Worm (Caenorhabditis elegans): ENCODE measurements around the gene nrsn-1.

Gene nrsn-1

DNA sequence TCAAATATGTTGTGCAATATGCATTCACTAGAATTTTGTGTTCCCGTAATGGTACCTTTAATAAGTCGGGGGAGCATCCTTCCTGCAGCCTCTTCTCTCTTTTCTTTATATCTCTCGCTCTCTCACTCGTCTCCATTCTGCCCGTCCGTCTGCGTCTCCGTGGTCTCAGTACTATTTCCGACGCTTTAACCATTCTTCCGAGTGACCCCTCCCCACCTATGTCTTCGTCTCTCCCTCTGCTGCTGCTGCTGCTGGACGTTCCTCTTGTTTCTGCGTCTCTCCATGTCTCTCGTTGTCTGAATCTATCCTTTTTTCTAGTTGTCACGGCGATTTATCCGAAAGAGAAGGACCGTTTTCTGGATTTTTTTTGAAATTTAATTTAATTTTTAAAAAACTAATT lies 11.9 kb downstream of the nrsn-1 start:
- TF ChIP-seq unc-86 (tag; optimal IDR thresholded peaks at IDR 0.05) (no peak), ceh-34 (tag; optimal IDR thresholded peaks at IDR 0.05) (peak; percentile 49), sox-4 (tag; optimal IDR thresholded peaks at IDR 0.05) (no peak), pag-3 (tag; optimal IDR thresholded peaks at IDR 0.05; ENCODE audit: borderline replicate concordance) (no peak), npax-4 (tag; optimal IDR thresholded peaks at IDR 0.05) (no peak), fkh-10 (GFP tag; optimal IDR thresholded peaks at IDR 0.05) (no peak), unc-55 (GFP tag; optimal IDR thresholded peaks at IDR 0.05) (peak; percentile 74), ceh-30 (tag; optimal IDR thresholded peaks at IDR 0.05) (no peak), K09A11.1 (tag; optimal IDR thresholded peaks at IDR 0.05; ENCODE audit: insufficient read depth) (no peak), eyg-1 (tag; optimal IDR thresholded peaks at IDR 0.05) (no peak), hlh-30 (tag; optimal IDR thresholded peaks at IDR 0.05; ENCODE audit: insufficient read depth) (peak; percentile 53), T23F11.4 (GFP tag; optimal IDR thresholded peaks at IDR 0.05) (no peak), mec-3 (tag; optimal IDR thresholded peaks at IDR 0.05; ENCODE audit: borderline replicate concordance) (no peak), nhr-11 (tag; optimal IDR thresholded peaks at IDR 0.05) (no peak), ceh-9 (tag; optimal IDR thresholded peaks at IDR 0.05) (no peak), lin-11 (tag; optimal IDR thresholded peaks at IDR 0.05) (no peak), ref-2 (tag; optimal IDR thresholded peaks at IDR 0.05) (peak; percentile 68), lim-6 (tag; optimal IDR thresholded peaks at IDR 0.05) (no peak), ceh-45 (GFP tag; IDR thresholded peaks at IDR 0.05) (no peak), ztf-16 (tag; optimal IDR thresholded peaks at IDR 0.05) (no peak), fkh-6 (tag; optimal IDR thresholded peaks at IDR 0.05) (no peak), ceh-14 (tag; optimal IDR thresholded peaks at IDR 0.05) (peak; percentile 30), ceh-18 (tag; optimal IDR thresholded peaks at IDR 0.05) (peak; percentile 24), fax-1 (tag; optimal IDR thresholded peaks at IDR 0.05) (no peak), ceh-22 (tag; optimal IDR thresholded peaks at IDR 0.05) (no peak), sdc-2 (tag; optimal IDR thresholded peaks at IDR 0.05) (no peak), rnt-1 (tag; optimal IDR thresholded peaks at IDR 0.05) (no peak), Y22D7AL.16 (tag; optimal IDR thresholded peaks at IDR 0.05) (no peak), C38D4.7 (GFP tag; optimal IDR thresholded peaks at IDR 0.05) (no peak), nfya-1 (tag; optimal IDR thresholded peaks at IDR 0.05) (peak; percentile 83), ets-4 (tag; optimal IDR thresholded peaks at IDR 0.05) (no peak), hlh-6 (tag; optimal IDR thresholded peaks at IDR 0.05) (no peak), F13H6.1 (tag; optimal IDR thresholded peaks at IDR 0.05) (peak; percentile 82), ceh-24 (tag; optimal IDR thresholded peaks at IDR 0.05) (no peak), pax-1 (tag; optimal IDR thresholded peaks at IDR 0.05) (no peak), C08G9.2 (tag; optimal IDR thresholded peaks at IDR 0.05) (peak; percentile 19), ama-1 (optimal IDR thresholded peaks at IDR 0.05) (no peak), unc-42 (tag; optimal IDR thresholded peaks at IDR 0.05) (peak; percentile 36), unc-3 (GFP tag; conservative IDR thresholded peaks at IDR 0.05) (no peak), unc-3 (tag; optimal IDR thresholded peaks at IDR 0.05) (no peak), pha-2 (tag; optimal IDR thresholded peaks at IDR 0.05) (no peak), ceh-48 (tag; optimal IDR thresholded peaks at IDR 0.05) (no peak), gmeb-2 (tag; optimal IDR thresholded peaks at IDR 0.05) (no peak), pros-1 (tag; optimal IDR thresholded peaks at IDR 0.05) (peak; percentile 30), elt-4 (tag; optimal IDR thresholded peaks at IDR 0.05) (no peak), K02D7.2 (tag; optimal IDR thresholded peaks at IDR 0.05) (no peak), madf-2 (tag; optimal IDR thresholded peaks at IDR 0.05) (no peak), ttx-3 (tag; optimal IDR thresholded peaks at IDR 0.05) (no peak), zip-5 (tag; optimal IDR thresholded peaks at IDR 0.05) (no peak), ceh-31 (tag; optimal IDR thresholded peaks at IDR 0.05) (peak; percentile 81), pat-9 (tag; optimal IDR thresholded peaks at IDR 0.05) (no peak), sox-2 (GFP tag; IDR thresholded peaks at IDR 0.05) (no peak), nhr-232 (tag; optimal IDR thresholded peaks at IDR 0.05) (no peak), odd-2 (tag; optimal IDR thresholded peaks at IDR 0.05) (no peak), tbx-2 (tag; optimal IDR thresholded peaks at IDR 0.05) (no peak)
